Fruit fly (Drosophila melanogaster) whole organism, embryonic: Measurements from ENCODE around the gene Ssk.

Experiments
- Atf6 ChIP-seq: fragments of 200-800 bp; sonication (Bioruptor generic); IDR thresholded peaks from 2 replicates; pipeline ENCODE4 v1.3.6; 2022; ENCODE audit warnings: missing biosample characterization, missing genetic modification characterization
- CG10462 ChIP-seq: fragments of 200-800 bp; sonication (Bioruptor generic); optimal IDR thresholded peaks from 2 replicates; lab custom pipeline; 2016; ENCODE audit warnings: missing biosample characterization, missing genetic modification characterization
- Ets97D ChIP-seq: fragments of 200-800 bp; sonication (Bioruptor generic); optimal IDR thresholded peaks from 3 replicates; lab custom pipeline; 2016; ENCODE audit warnings: missing biosample characterization, missing genetic modification characterization
- Poxn ChIP-seq: fragments of 200-800 bp; sonication (Bioruptor generic); IDR thresholded peaks from 2 replicates; pipeline ENCODE4 v1.3.6; 2022; ENCODE audit warnings: missing biosample characterization, missing genetic modification characterization
- cad ChIP-seq: fragments of >200 bp; optimal IDR thresholded peaks from 2 replicates; lab custom pipeline; 2017; ENCODE audit warnings: missing biosample characterization, missing genetic modification characterization
- pfk ChIP-seq: fragments of 200-800 bp; sonication (Bioruptor generic); optimal IDR thresholded peaks from 2 replicates; lab custom pipeline; 2018; ENCODE audit warnings: missing biosample characterization, mild to moderate bottlenecking, missing genetic modification characterization, moderate library complexity
- scrt ChIP-seq: fragments of 200-800 bp; sonication (Bioruptor generic); optimal IDR thresholded peaks from 2 replicates; lab custom pipeline; 2018; ENCODE audit warnings: missing biosample characterization, mild to moderate bottlenecking, missing genetic modification characterization, moderate library complexity

- TF ChIP-seq scrt (GFP tag; lab: Kevin White, UChicago): no peak
- no peak for TF ChIP-seq Ets97D (GFP tag; lab: Kevin White, UChicago)
- no peak for TF ChIP-seq CG10462 (GFP tag; lab: Kevin White, UChicago)
- TF ChIP-seq Atf6 (GFP tag; lab: Robert Waterston, UW): no peak
- no peak for TF ChIP-seq Poxn (GFP tag; lab: Robert Waterston, UW)
- no peak for TF ChIP-seq cad (GFP tag; lab: Kevin White, UChicago)
- TF ChIP-seq pfk (GFP tag; lab: Kevin White, UChicago): no peak
Observed at dm6 chr3L:20237167-20237566, 48.8 kb downstream of the Ssk start.
